Worm (Caenorhabditis elegans) whole organism, L1 larva: ENCODE results near the gene K06G5.1.

Experiments
- aha-1 ChIP-seq: fragments of 150-350 bp; optimal IDR thresholded peaks from 2 replicates; lab custom pipeline; 2014; ENCODE audit warnings: missing biosample characterization, missing genetic modification characterization
- aly-2 ChIP-seq: fragments of 150-350 bp; optimal IDR thresholded peaks from 2 replicates; lab custom pipeline; 2014; ENCODE audit warnings: missing biosample characterization, missing genetic modification characterization
- ama-1 ChIP-seq: fragments of 150-350 bp; optimal IDR thresholded peaks from 2 replicates; lab custom pipeline; 2014
- ceh-63 ChIP-seq: fragments of 200-800 bp; sonication (Bioruptor generic); optimal IDR thresholded peaks from 2 replicates; lab custom pipeline; 2018; ENCODE audit warnings: mild to moderate bottlenecking, missing genetic modification characterization, missing compliant biosample characterization
- ceh-8 ChIP-seq: fragments of 200-800 bp; sonication (Bioruptor generic); optimal IDR thresholded peaks from 2 replicates; lab custom pipeline; 2018; ENCODE audit warnings: mild to moderate bottlenecking, missing genetic modification characterization, moderate library complexity, missing compliant biosample characterization
- ceh-82 ChIP-seq, 3 experiments: fragments of 150-350 bp in 1 of 3; sonication (generic microtip) in 2 of 3; optimal IDR thresholded peaks; 2 replicates each; lab custom pipeline; 2014 to 2017; ENCODE audit warnings: missing biosample characterization in 3 of 3, missing genetic modification characterization in 3 of 3
- ceh-90 ChIP-seq: sonication (generic microtip); optimal IDR thresholded peaks from 2 replicates; lab custom pipeline; 2016; ENCODE audit warnings: missing genetic modification characterization, missing compliant biosample characterization
- ces-1 ChIP-seq: fragments of 150-350 bp; optimal IDR thresholded peaks from 2 replicates; lab custom pipeline; 2014; ENCODE audit warnings: missing biosample characterization, missing genetic modification reagents, missing genetic modification characterization
- dpl-1 ChIP-seq, 3 experiments: fragments of 150-350 bp in 2 of 3; sonication (generic microtip) in 1 of 3; optimal IDR thresholded peaks; 2 replicates each; lab custom pipeline; 2014 to 2017; ENCODE audit warnings: missing biosample characterization in 3 of 3, missing genetic modification characterization in 3 of 3, missing genetic modification reagents in 3 of 3
- dsc-1 ChIP-seq: sonication (generic microtip); optimal IDR thresholded peaks from 2 replicates; lab custom pipeline; 2016; ENCODE audit warnings: mild to moderate bottlenecking, missing genetic modification characterization, missing compliant biosample characterization
- efl-1 ChIP-seq, 4 experiments: fragments of 150-350 bp; optimal IDR thresholded peaks in 3 of 4; peaks in 1 of 4; 1 replicate in 1 of 4; 2 replicates in 3 of 4; lab custom pipeline; 2014; ENCODE audit warnings: missing biosample characterization in 2 of 4, missing genetic modification characterization in 2 of 4, missing genetic modification reagents in 2 of 4
- efl-3 ChIP-seq: fragments of 200-800 bp; sonication (Bioruptor generic); optimal IDR thresholded peaks from 2 replicates; lab custom pipeline; 2018; ENCODE audit warnings: mild to moderate bottlenecking, missing genetic modification characterization, missing compliant biosample characterization
- egl-13 ChIP-seq: sonication (generic microtip); optimal IDR thresholded peaks from 2 replicates; lab custom pipeline; 2016; ENCODE audit warnings: missing genotype, missing genetic modification reagents, missing genetic modification characterization, missing compliant biosample characterization
- egl-27 ChIP-seq, 2 experiments: fragments of 150-350 bp in 1 of 2; sonication (generic microtip); optimal IDR thresholded peaks; 3 replicates each; lab custom pipeline; 2017 to 2018; ENCODE audit warnings: missing biosample characterization in 2 of 2, missing genetic modification characterization in 2 of 2, missing genetic modification reagents in 2 of 2
- ets-5 ChIP-seq: fragments of 200-800 bp; sonication (Bioruptor generic); IDR thresholded peaks from 2 replicates; pipeline ENCODE4 v1.3.6; 2022; ENCODE audit warnings: missing genetic modification characterization, missing compliant biosample characterization
- fkh-10 ChIP-seq: sonication (generic microtip); optimal IDR thresholded peaks from 2 replicates; lab custom pipeline; 2017; ENCODE audit warnings: missing biosample characterization, missing genetic modification reagents, missing genetic modification characterization
- fos-1 ChIP-seq: fragments of 150-350 bp; optimal IDR thresholded peaks from 2 replicates; lab custom pipeline; 2014; ENCODE audit warnings: missing biosample characterization, missing genetic modification characterization
- grh-1 ChIP-seq: fragments of 200-800 bp; sonication (Bioruptor generic); IDR thresholded peaks from 2 replicates; pipeline ENCODE4 v1.3.6; 2022; ENCODE audit warnings: missing genetic modification reagents, missing genetic modification characterization, missing compliant biosample characterization
- hlh-17 ChIP-seq: fragments of 200-800 bp; sonication (Bioruptor generic); optimal IDR thresholded peaks from 2 replicates; lab custom pipeline; 2018; ENCODE audit warnings: missing genetic modification characterization, mild to moderate bottlenecking, missing compliant biosample characterization, moderate library complexity, borderline replicate concordance
- hlh-4 ChIP-seq: sonication (generic microtip); optimal IDR thresholded peaks from 2 replicates; lab custom pipeline; 2016; ENCODE audit warnings: mild to moderate bottlenecking, missing genetic modification characterization, missing compliant biosample characterization
- hpl-2 ChIP-seq: fragments of 150-350 bp; optimal IDR thresholded peaks from 2 replicates; lab custom pipeline; 2014; ENCODE audit warnings: missing biosample characterization, missing genetic modification reagents, missing genetic modification characterization
- irx-1 ChIP-seq: sonication (generic microtip); optimal IDR thresholded peaks from 2 replicates; lab custom pipeline; 2016; ENCODE audit warnings: missing genetic modification characterization, missing compliant biosample characterization
- jun-1 ChIP-seq: fragments of 150-350 bp; optimal IDR thresholded peaks from 2 replicates; lab custom pipeline; 2014; ENCODE audit warnings: missing biosample characterization, missing genetic modification reagents, missing genetic modification characterization
- lin-13 ChIP-seq: fragments of 150-350 bp; optimal IDR thresholded peaks from 2 replicates; lab custom pipeline; 2014; ENCODE audit warnings: missing biosample characterization, missing genetic modification reagents, missing genetic modification characterization
- mdl-1 ChIP-seq, 2 experiments: fragments of 150-350 bp; optimal IDR thresholded peaks; 2 replicates each; lab custom pipeline; 2014 to 2017; ENCODE audit warnings: missing biosample characterization in 2 of 2, missing genetic modification characterization in 2 of 2, inconsistent platforms in 1 of 2
- mef-2 ChIP-seq: fragments of 150-350 bp; optimal IDR thresholded peaks from 2 replicates; lab custom pipeline; 2014; ENCODE audit warnings: missing biosample characterization, missing genetic modification characterization
- nhr-11 ChIP-seq: fragments of 150-350 bp; optimal IDR thresholded peaks from 2 replicates; lab custom pipeline; 2014; ENCODE audit warnings: missing biosample characterization, missing genetic modification characterization
- nhr-12 ChIP-seq: sonication (generic microtip); optimal IDR thresholded peaks from 2 replicates; lab custom pipeline; 2017; ENCODE audit warnings: missing biosample characterization, missing genetic modification characterization
- nhr-19 ChIP-seq: fragments of 200-800 bp; sonication (Bioruptor generic); conservative IDR thresholded peaks from 2 replicates; pipeline ENCODE4 v1.3.6; 2022; ENCODE audit warnings: missing genetic modification characterization, missing compliant biosample characterization
- nhr-20 ChIP-seq: sonication (generic microtip); optimal IDR thresholded peaks from 2 replicates; lab custom pipeline; 2016; ENCODE audit warnings: mild to moderate bottlenecking, missing genetic modification characterization, missing compliant biosample characterization
- nhr-237 ChIP-seq: fragments of 150-350 bp; optimal IDR thresholded peaks from 2 replicates; lab custom pipeline; 2014; ENCODE audit warnings: missing biosample characterization, missing genetic modification characterization
- nhr-28 ChIP-seq: fragments of 150-350 bp; optimal IDR thresholded peaks from 2 replicates; lab custom pipeline; 2014; ENCODE audit warnings: missing biosample characterization, missing genetic modification characterization
- nhr-76 ChIP-seq: sonication (generic microtip); optimal IDR thresholded peaks from 2 replicates; lab custom pipeline; 2017; ENCODE audit warnings: missing biosample characterization, missing genetic modification characterization
- nhr-77 ChIP-seq: fragments of 150-350 bp; optimal IDR thresholded peaks from 2 replicates; lab custom pipeline; 2014; ENCODE audit warnings: missing biosample characterization, missing genetic modification characterization
- pax-3 ChIP-seq: fragments of 200-800 bp; sonication (Bioruptor generic); optimal IDR thresholded peaks from 2 replicates; lab custom pipeline; 2018; ENCODE audit warnings: mild to moderate bottlenecking, missing genetic modification characterization, moderate library complexity, missing compliant biosample characterization
- pqm-1 ChIP-seq: sonication (generic microtip); optimal IDR thresholded peaks from 3 replicates; lab custom pipeline; 2017; ENCODE audit warnings: missing biosample characterization, missing genetic modification characterization
- rnt-1 ChIP-seq: sonication (generic microtip); optimal IDR thresholded peaks from 2 replicates; lab custom pipeline; 2016; ENCODE audit warnings: mild to moderate bottlenecking, missing genetic modification characterization, moderate library complexity, missing compliant biosample characterization
- snu-23 ChIP-seq: sonication (generic microtip); optimal IDR thresholded peaks from 2 replicates; lab custom pipeline; 2016; ENCODE audit warnings: missing genetic modification characterization, missing compliant biosample characterization
- sox-4 ChIP-seq: sonication (generic microtip); optimal IDR thresholded peaks from 2 replicates; lab custom pipeline; 2016; ENCODE audit warnings: missing genetic modification characterization, missing compliant biosample characterization
- swsn-7 ChIP-seq: sonication (generic microtip); optimal IDR thresholded peaks from 2 replicates; lab custom pipeline; 2016; ENCODE audit warnings: missing genetic modification characterization, missing compliant biosample characterization
- tbx-2 ChIP-seq: sonication (generic microtip); optimal IDR thresholded peaks from 2 replicates; lab custom pipeline; 2016; ENCODE audit warnings: missing genetic modification characterization, missing compliant biosample characterization
- unc-130 ChIP-seq: fragments of 150-350 bp; optimal IDR thresholded peaks from 2 replicates; lab custom pipeline; 2017; ENCODE audit warnings: missing biosample characterization, missing genetic modification characterization, inconsistent platforms
- unc-98 ChIP-seq: fragments of 200-800 bp; sonication (Bioruptor generic); IDR thresholded peaks from 2 replicates; pipeline ENCODE4 v1.3.6; 2022; ENCODE audit warnings: missing genetic modification characterization, missing compliant biosample characterization
- xbp-1 ChIP-seq: sonication (generic microtip); optimal IDR thresholded peaks from 2 replicates; lab custom pipeline; 2016; ENCODE audit warnings: missing genetic modification characterization, missing compliant biosample characterization
- zag-1 ChIP-seq: fragments of 150-350 bp; optimal IDR thresholded peaks from 2 replicates; lab custom pipeline; 2014; ENCODE audit warnings: missing biosample characterization, missing genetic modification characterization
- ztf-11 ChIP-seq, 2 experiments: sonication (generic microtip); optimal IDR thresholded peaks; 2 replicates each; lab custom pipeline; 2016 to 2017; ENCODE audit warnings: missing genetic modification characterization in 2 of 2, missing biosample characterization in 1 of 2, missing compliant biosample characterization in 1 of 2

Gene K06G5.1

ce11 chrX:14173850-14174249, 40.9 kb upstream of the K06G5.1 start, which contains the start of gene idhb-1 (continued):
- TF ChIP-seq nhr-28: no peak
- peak; percentile 78 for TF ChIP-seq tbx-2 (tag; lab: Kevin White, UChicago)
- TF ChIP-seq nhr-12 (tag; lab: Kevin White, UChicago): no peak
- no peak for TF ChIP-seq ets-5 (GFP tag; lab: Robert Waterston, UW)
- peak; percentile 83 for TF ChIP-seq snu-23 (GFP tag; lab: Kevin White, UChicago)
- TF ChIP-seq mef-2 (tag; lab: Kevin White, UChicago): no peak
- TF ChIP-seq fos-1: peak; percentile 37
- TF ChIP-seq hlh-17 (GFP tag; lab: Kevin White, UChicago): no peak
- no peak for TF ChIP-seq ama-1 (lab: Kevin White, UChicago)
- TF ChIP-seq nhr-11 (tag; lab: Kevin White, UChicago): no peak
- TF ChIP-seq aha-1 (tag; lab: Kevin White, UChicago): no peak
- peak; percentile 83 for TF ChIP-seq swsn-7
- TF ChIP-seq nhr-19 (GFP tag; lab: Robert Waterston, UW): peak; percentile 81
- TF ChIP-seq dsc-1: peak; percentile 80
- peak; percentile 93 for TF ChIP-seq rnt-1
- TF ChIP-seq fkh-10 (GFP tag; lab: Kevin White, UChicago): peak; percentile 31
- TF ChIP-seq zag-1 (tag; lab: Kevin White, UChicago): peak; percentile 5
- peak; percentile 49 for TF ChIP-seq irx-1
- TF ChIP-seq egl-13: peak; percentile 60
- TF ChIP-seq unc-98 (GFP tag; lab: Robert Waterston, UW): no peak
- TF ChIP-seq hpl-2 (GFP tag; lab: Kevin White, UChicago): peak; percentile 47
- TF ChIP-seq nhr-76 (tag; lab: Kevin White, UChicago): no peak
- TF ChIP-seq efl-1 (optimal IDR thresholded peaks at IDR 0.05; lab: Kevin White, UChicago): peak; percentile 61 to 65
- peak; percentile 56 to 96 for TF ChIP-seq efl-1 (GFP tag; optimal IDR thresholded peaks at IDR 0.05 in 1 of 2; lab: Kevin White, UChicago)
- no peak for TF ChIP-seq aly-2 (tag; lab: Kevin White, UChicago)
- peak in 1 of 2 experiments; percentile 68 for TF ChIP-seq mdl-1 (tag; optimal IDR thresholded peaks at IDR 0.05; lab: Kevin White, UChicago)
- TF ChIP-seq nhr-20 (tag; lab: Kevin White, UChicago): peak; percentile 85
- no peak for TF ChIP-seq ceh-8 (GFP tag; lab: Kevin White, UChicago)
- TF ChIP-seq nhr-237 (tag; lab: Kevin White, UChicago): no peak
- TF ChIP-seq dpl-1 (GFP tag; optimal IDR thresholded peaks at IDR 0.05; lab: Kevin White, UChicago): peak; percentile 50 to 70 (median 70)
- TF ChIP-seq unc-130: peak; percentile 51
- peak; percentile 40 for TF ChIP-seq jun-1 (tag; lab: Kevin White, UChicago)
- no peak for TF ChIP-seq ces-1 (GFP tag; lab: Kevin White, UChicago)
- peak; percentile 71 to 88 (median 75) for TF ChIP-seq ceh-82 (tag; optimal IDR thresholded peaks at IDR 0.05; lab: Kevin White, UChicago)
- TF ChIP-seq efl-3 (GFP tag; lab: Kevin White, UChicago): no peak
- TF ChIP-seq pqm-1 (tag; lab: Kevin White, UChicago): no peak
- 0 out of 2 replicates have a peak, but pooled peaks have one; percentile 45 for TF ChIP-seq grh-1
- no peak for TF ChIP-seq hlh-4
- no peak for TF ChIP-seq egl-27 (tag; optimal IDR thresholded peaks at IDR 0.05; lab: Kevin White, UChicago)
- TF ChIP-seq ceh-63 (GFP tag; lab: Kevin White, UChicago): no peak
- no peak for TF ChIP-seq pax-3 (tag; lab: Kevin White, UChicago)

DNA sequence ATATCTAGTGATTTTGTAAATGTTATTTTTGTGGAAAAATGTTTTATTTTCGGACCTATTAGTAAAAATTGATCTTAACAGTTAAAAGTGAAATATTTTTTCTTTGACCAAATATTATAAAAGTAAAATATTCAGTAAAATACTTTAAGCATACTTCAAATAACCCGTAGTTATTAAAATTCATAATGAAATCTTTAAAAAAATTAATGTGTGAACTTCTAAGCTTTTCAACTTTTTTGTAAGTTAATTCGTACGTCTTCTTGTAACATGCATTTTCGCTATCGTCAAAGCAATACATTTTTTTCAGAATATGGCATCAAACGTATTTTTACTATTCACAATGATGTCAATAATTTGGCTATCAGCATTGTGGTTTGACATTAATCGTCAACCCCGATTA, 39.0 kb upstream of the K06G5.1 start, which contains the start of gene C37E2.2:
C37E2.2 (plus strand) TSS at position 301 of the 400 bp plus-strand sequence.
- TF ChIP-seq xbp-1 (no peak), ces-1 (GFP tag; lab: Kevin White, UChicago) (no peak), sox-4 (no peak), pqm-1 (tag; lab: Kevin White, UChicago) (no peak), zag-1 (tag; lab: Kevin White, UChicago) (no peak), ets-5 (GFP tag; lab: Robert Waterston, UW) (no peak), mef-2 (tag; lab: Kevin White, UChicago) (no peak), unc-98 (GFP tag; lab: Robert Waterston, UW) (no peak), lin-13 (GFP tag; lab: Kevin White, UChicago) (no peak), egl-27 (tag; optimal IDR thresholded peaks at IDR 0.05; lab: Kevin White, UChicago) (no peak), ztf-11 (tag; optimal IDR thresholded peaks at IDR 0.05; lab: Kevin White, UChicago) (no peak), nhr-77 (tag; lab: Kevin White, UChicago) (no peak), ceh-90 (tag; lab: Kevin White, UChicago) (no peak), tbx-2 (tag; lab: Kevin White, UChicago) (no peak)
